Fruit fly (Drosophila melanogaster): ENCODE results near the gene Phyhd1.

Gene Phyhd1

DNA sequence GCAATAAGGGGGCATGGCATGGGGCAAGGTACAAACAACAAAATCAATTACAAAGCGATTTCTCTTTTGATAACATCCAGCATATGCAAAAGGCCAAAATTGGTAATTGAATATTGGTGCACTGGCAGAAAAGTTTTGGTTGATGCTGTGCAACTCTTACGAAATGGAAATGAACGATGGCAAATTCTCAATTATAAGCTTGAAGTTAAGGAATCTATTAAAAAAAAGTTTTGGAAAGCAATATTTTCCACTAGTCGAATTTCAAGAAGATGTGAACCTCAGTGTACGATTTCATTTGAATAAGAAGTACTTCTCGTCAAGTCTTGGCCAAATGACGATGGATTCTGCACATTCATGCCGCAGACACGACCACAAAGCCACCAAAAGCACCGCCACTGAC lies 24.8 kb downstream of the Phyhd1 start:
- TF ChIP-seq CG15336 (GFP tag; IDR thresholded peaks at IDR 0.05) = 0 out of 2 replicates have a peak, but pooled peaks have one; percentile 18
- TF ChIP-seq CG10669 (GFP tag; optimal IDR thresholded peaks at IDR 0.05) = no peak
- TF ChIP-seq Lpt (GFP tag; optimal IDR thresholded peaks at IDR 0.05) = no peak
- no peak; the same call in 1 of the 2 replicates for TF ChIP-seq CG11294 (GFP tag; IDR thresholded peaks at IDR 0.05)
- no peak for TF ChIP-seq vri (GFP tag; optimal IDR thresholded peaks at IDR 0.05)
- peak; percentile 7 for TF ChIP-seq OdsH (GFP tag; optimal IDR thresholded peaks at IDR 0.05)
- no peak for TF ChIP-seq Sox102F (GFP tag; optimal IDR thresholded peaks at IDR 0.05)
- TF ChIP-seq CG3919 (GFP tag; optimal IDR thresholded peaks at IDR 0.05) = peak; percentile 4
- peak; percentile 29; the same call in 2 of the 3 replicates for TF ChIP-seq CG6163 (GFP tag; IDR thresholded peaks at IDR 0.05)
- peak; percentile 35 for TF ChIP-seq Eip78C (GFP tag)
- no peak for TF ChIP-seq CG9139 (GFP tag; optimal IDR thresholded peaks at IDR 0.05)
- no peak for TF ChIP-seq net (GFP tag; optimal IDR thresholded peaks at IDR 0.05)
- peak; percentile 14 for TF ChIP-seq Hr39 (GFP tag; optimal IDR thresholded peaks at IDR 0.05)
- TF ChIP-seq CG11902 (GFP tag; optimal IDR thresholded peaks at IDR 0.05) = no peak
- TF ChIP-seq pdm3 (GFP tag; optimal IDR thresholded peaks at IDR 0.05) = no peak
- no peak for TF ChIP-seq CG6276 (GFP tag; optimal IDR thresholded peaks at IDR 0.05)
- no peak for TF ChIP-seq lz (GFP tag; optimal IDR thresholded peaks at IDR 0.05)
- TF ChIP-seq ss (GFP tag; optimal IDR thresholded peaks at IDR 0.05) = no peak
- no peak for TF ChIP-seq CG31627 (GFP tag; optimal IDR thresholded peaks at IDR 0.05)
- TF ChIP-seq CG7368 (GFP tag; optimal IDR thresholded peaks at IDR 0.05) = no peak
- TF ChIP-seq CG32006 (GFP tag; optimal IDR thresholded peaks at IDR 0.05) = peak; percentile 23
- no peak for TF ChIP-seq dsx (GFP tag; optimal IDR thresholded peaks at IDR 0.05; ENCODE audit: poor library complexity, severe bottlenecking)
- TF ChIP-seq Blimp-1 (GFP tag; optimal IDR thresholded peaks at IDR 0.05) = no peak
- TF ChIP-seq CG16779 (tag; optimal IDR thresholded peaks at IDR 0.05) = no peak
- no peak for TF ChIP-seq Ets21C (GFP tag; optimal IDR thresholded peaks at IDR 0.05)
- TF ChIP-seq dac (GFP tag; optimal IDR thresholded peaks at IDR 0.05) = no peak
- no peak for TF ChIP-seq Ets96B (tag; optimal IDR thresholded peaks at IDR 0.05)
- TF ChIP-seq svp (GFP tag) = no peak
- no peak for TF ChIP-seq CG3032 (tag; optimal IDR thresholded peaks at IDR 0.05)
- TF ChIP-seq Hr4 (GFP tag; optimal IDR thresholded peaks at IDR 0.05) = no peak
- TF ChIP-seq esn (GFP tag; optimal IDR thresholded peaks at IDR 0.05) = peak; percentile 1
- TF ChIP-seq Sox14 (GFP tag; optimal IDR thresholded peaks at IDR 0.05) = no peak
- TF ChIP-seq Met (GFP tag; optimal IDR thresholded peaks at IDR 0.05) = peak; percentile 8
- TF ChIP-seq Sox15 (GFP tag; optimal IDR thresholded peaks at IDR 0.05) = no peak
- TF ChIP-seq acj6 (GFP tag; optimal IDR thresholded peaks at IDR 0.05) = no peak
- no peak for TF ChIP-seq CG8119 (GFP tag; IDR thresholded peaks at IDR 0.05)
- no peak for TF ChIP-seq CG1621 (tag; optimal IDR thresholded peaks at IDR 0.05)
- no peak for TF ChIP-seq CG4318 (GFP tag; optimal IDR thresholded peaks at IDR 0.05)
- TF ChIP-seq CG8319 (GFP tag; optimal IDR thresholded peaks at IDR 0.05) = no peak
- TF ChIP-seq eg (GFP tag; IDR thresholded peaks at IDR 0.05) = no peak
- no peak for TF ChIP-seq Eip93F (GFP tag; optimal IDR thresholded peaks at IDR 0.05)
- no peak for TF ChIP-seq fkh (GFP tag; optimal IDR thresholded peaks at IDR 0.05)
- no peak for TF ChIP-seq CG11762 (GFP tag; optimal IDR thresholded peaks at IDR 0.05; ENCODE audit: insufficient read depth)
- TF ChIP-seq CG6854 (GFP tag; optimal IDR thresholded peaks at IDR 0.05) = no peak
- no peak for TF ChIP-seq Gug (GFP tag; IDR thresholded peaks at IDR 0.05)
- TF ChIP-seq Hr38 (GFP tag; optimal IDR thresholded peaks at IDR 0.05) = no peak
